Worm (Caenorhabditis elegans) whole organism, mixed stage, embryonic: ENCODE data around the gene srz-10.

Experiments
- ces-1 ChIP-seq: fragments of 150-350 bp; optimal IDR thresholded peaks from 2 replicates; lab custom pipeline; 2014; ENCODE audit warnings: missing biosample characterization, missing genetic modification reagents, missing genetic modification characterization
- elt-3 ChIP-seq: fragments of 150-350 bp; optimal IDR thresholded peaks from 2 replicates; lab custom pipeline; 2014; ENCODE audit warnings: missing biosample characterization, missing genetic modification characterization
- lsy-2 ChIP-seq: fragments of 150-350 bp; optimal IDR thresholded peaks from 2 replicates; lab custom pipeline; 2014; ENCODE audit warnings: missing biosample characterization, missing genetic modification characterization
- pha-4 ChIP-seq: fragments of 150-350 bp; optimal IDR thresholded peaks from 2 replicates; lab custom pipeline; 2018; ENCODE audit warnings: missing biosample characterization, missing genetic modification reagents, missing genetic modification characterization
- unc-39 ChIP-seq: fragments of 150-350 bp; optimal IDR thresholded peaks from 2 replicates; lab custom pipeline; 2014; ENCODE audit warnings: missing biosample characterization, missing genetic modification characterization

DNA sequence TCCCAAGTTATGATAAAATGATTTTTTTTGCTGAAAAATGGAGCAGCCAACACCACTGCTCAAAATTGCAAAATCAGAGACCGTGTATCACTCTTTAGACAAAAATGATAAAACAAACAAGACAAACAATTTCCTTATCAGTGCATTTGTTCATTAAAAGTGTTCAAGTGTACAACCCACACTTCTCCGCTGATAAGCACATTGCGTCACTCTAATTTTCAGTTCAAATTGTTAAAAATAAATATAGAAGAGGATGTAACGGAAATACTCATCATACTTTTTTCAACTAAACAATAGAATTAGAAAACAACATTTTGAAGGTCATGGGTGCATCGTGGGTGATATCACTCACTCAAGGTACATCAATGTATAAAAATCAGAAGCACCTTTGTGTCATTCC is 9.7 kb upstream of the srz-10 start, which contains the start of gene nhr-291:
- no peak for TF ChIP-seq lsy-2 (tag; lab: Kevin White, UChicago)
- TF ChIP-seq pha-4 = no peak
- no peak for TF ChIP-seq elt-3 (tag; lab: Kevin White, UChicago)
- TF ChIP-seq ces-1 (GFP tag; lab: Kevin White, UChicago) = no peak
- TF ChIP-seq unc-39 (tag; lab: Kevin White, UChicago) = no peak
